Worm (Caenorhabditis elegans) whole organism, L2 larva: Measurements from ENCODE around the gene F21C10.10.

Experiments
- F13H6.1 ChIP-seq: sonication (generic microtip); optimal IDR thresholded peaks from 2 replicates; lab custom pipeline; 2016; ENCODE audit warnings: missing genetic modification characterization, missing compliant biosample characterization
- R02D3.7 ChIP-seq: fragments of 150-350 bp; optimal IDR thresholded peaks from 2 replicates; lab custom pipeline; 2014; ENCODE audit warnings: missing biosample characterization, missing genetic modification characterization
- ZK546.5 ChIP-seq: sonication (generic microtip); optimal IDR thresholded peaks from 2 replicates; lab custom pipeline; 2017; ENCODE audit warnings: missing biosample characterization, missing genetic modification characterization
- alr-1 ChIP-seq: fragments of 150-350 bp; optimal IDR thresholded peaks from 2 replicates; lab custom pipeline; 2014; ENCODE audit warnings: missing biosample characterization, missing genetic modification characterization
- aly-2 ChIP-seq: fragments of 150-350 bp; optimal IDR thresholded peaks from 2 replicates; lab custom pipeline; 2014; ENCODE audit warnings: missing biosample characterization, missing genetic modification characterization
- blmp-1 ChIP-seq: sonication (generic microtip); optimal IDR thresholded peaks from 2 replicates; lab custom pipeline; 2017; ENCODE audit warnings: missing genetic modification characterization, mild to moderate bottlenecking, missing compliant biosample characterization, antibody characterized with exemption, moderate library complexity; ENCODE audit not compliant: insufficient read depth
- ceh-82 ChIP-seq: fragments of 150-350 bp; optimal IDR thresholded peaks from 2 replicates; lab custom pipeline; 2014; ENCODE audit warnings: missing biosample characterization, missing genetic modification characterization
- crh-2 ChIP-seq: sonication (generic microtip); optimal IDR thresholded peaks from 2 replicates; lab custom pipeline; 2017; ENCODE audit warnings: missing biosample characterization, missing genetic modification characterization
- dmd-4 ChIP-seq: sonication (generic microtip); optimal IDR thresholded peaks from 2 replicates; lab custom pipeline; 2017; ENCODE audit warnings: missing biosample characterization, missing genetic modification characterization
- egl-27 ChIP-seq: sonication (generic microtip); optimal IDR thresholded peaks from 3 replicates; lab custom pipeline; 2017; ENCODE audit warnings: missing biosample characterization, missing genetic modification reagents, missing genetic modification characterization
- elt-1 ChIP-seq: fragments of 150-350 bp; optimal IDR thresholded peaks from 2 replicates; lab custom pipeline; 2014; ENCODE audit warnings: missing biosample characterization, missing genetic modification characterization
- fos-1 ChIP-seq: fragments of 150-350 bp; optimal IDR thresholded peaks from 2 replicates; lab custom pipeline; 2014; ENCODE audit warnings: missing biosample characterization, missing genetic modification characterization
- gmeb-1 ChIP-seq: fragments of 150-350 bp; optimal IDR thresholded peaks from 2 replicates; lab custom pipeline; 2014; ENCODE audit warnings: missing biosample characterization, missing genetic modification characterization
- lin-11 ChIP-seq: fragments of 150-350 bp; sonication (generic microtip); optimal IDR thresholded peaks from 2 replicates; lab custom pipeline; 2014; ENCODE audit warnings: missing biosample characterization, missing genetic modification characterization, inconsistent platforms, mixed read lengths
- lin-13 ChIP-seq: fragments of 150-350 bp; optimal IDR thresholded peaks from 2 replicates; lab custom pipeline; 2014; ENCODE audit warnings: missing biosample characterization, missing genetic modification reagents, missing genetic modification characterization
- lsy-2 ChIP-seq, 2 experiments: fragments of 150-350 bp in 1 of 2; sonication (generic microtip) in 1 of 2; optimal IDR thresholded peaks; 2 replicates each; lab custom pipeline; 2014 to 2017; ENCODE audit warnings: missing biosample characterization in 2 of 2, missing genetic modification characterization in 2 of 2
- mbf-1 ChIP-seq: sonication (generic microtip); optimal IDR thresholded peaks from 2 replicates; lab custom pipeline; 2017; ENCODE audit warnings: missing biosample characterization, missing genetic modification characterization
- mdl-1 ChIP-seq, 2 experiments: fragments of 150-350 bp in 1 of 2; sonication (generic microtip) in 1 of 2; optimal IDR thresholded peaks; 2 replicates each; lab custom pipeline; 2017; ENCODE audit warnings: missing biosample characterization in 2 of 2, missing genetic modification characterization in 2 of 2
- nhr-10 ChIP-seq: sonication (generic microtip); optimal IDR thresholded peaks from 2 replicates; lab custom pipeline; 2017; ENCODE audit warnings: missing biosample characterization, missing genetic modification characterization
- nhr-11 ChIP-seq: fragments of 150-350 bp; optimal IDR thresholded peaks from 2 replicates; lab custom pipeline; 2014; ENCODE audit warnings: missing biosample characterization, missing genetic modification characterization
- nhr-12 ChIP-seq: fragments of 150-350 bp; optimal IDR thresholded peaks from 2 replicates; lab custom pipeline; 2014; ENCODE audit warnings: missing biosample characterization, missing genetic modification characterization
- nhr-129 ChIP-seq: fragments of 150-350 bp; optimal IDR thresholded peaks from 2 replicates; lab custom pipeline; 2014; ENCODE audit warnings: missing biosample characterization, missing genetic modification characterization
- nhr-21 ChIP-seq: fragments of 150-350 bp; optimal IDR thresholded peaks from 2 replicates; lab custom pipeline; 2014; ENCODE audit warnings: missing biosample characterization, missing genetic modification characterization
- nhr-23 ChIP-seq: fragments of 150-350 bp; optimal IDR thresholded peaks from 2 replicates; lab custom pipeline; 2014; ENCODE audit warnings: missing biosample characterization, missing genetic modification reagents, missing genetic modification characterization
- nhr-6 ChIP-seq: fragments of 150-350 bp; optimal IDR thresholded peaks from 2 replicates; lab custom pipeline; 2014; ENCODE audit warnings: missing biosample characterization, missing genetic modification characterization
- nhr-77 ChIP-seq: fragments of 150-350 bp; optimal IDR thresholded peaks from 2 replicates; lab custom pipeline; 2014; ENCODE audit warnings: missing biosample characterization, missing genetic modification characterization
- peb-1 ChIP-seq: fragments of 150-350 bp; optimal IDR thresholded peaks from 2 replicates; lab custom pipeline; 2014; ENCODE audit warnings: missing biosample characterization, missing genetic modification characterization
- sem-4 ChIP-seq: fragments of 150-350 bp; optimal IDR thresholded peaks from 2 replicates; lab custom pipeline; 2014; ENCODE audit warnings: missing biosample characterization, missing genetic modification reagents, missing genetic modification characterization
- skn-1 ChIP-seq: sonication (generic microtip); optimal IDR thresholded peaks from 2 replicates; lab custom pipeline; 2017; ENCODE audit warnings: missing biosample characterization, missing genetic modification characterization
- sma-3 ChIP-seq: sonication (generic microtip); optimal IDR thresholded peaks from 2 replicates; lab custom pipeline; 2016; ENCODE audit warnings: missing genetic modification reagents, missing genetic modification characterization, missing compliant biosample characterization
- sma-9 ChIP-seq, 2 experiments: fragments of 150-350 bp in 1 of 2; sonication (generic microtip) in 1 of 2; optimal IDR thresholded peaks; 2 replicates each; lab custom pipeline; 2014 to 2016; ENCODE audit warnings: missing genetic modification characterization in 2 of 2, mild to moderate bottlenecking in 1 of 2, missing biosample characterization in 1 of 2, missing compliant biosample characterization in 1 of 2, missing genetic modification reagents in 1 of 2, moderate library complexity in 1 of 2
- snpc-4 ChIP-seq: fragments of 150-350 bp; optimal IDR thresholded peaks from 2 replicates; lab custom pipeline; 2014; ENCODE audit warnings: missing biosample characterization, missing genetic modification characterization
- unc-55 ChIP-seq: fragments of 150-350 bp; sonication (generic microtip); optimal IDR thresholded peaks from 3 replicates; lab custom pipeline; 2014; ENCODE audit warnings: missing biosample characterization, missing genetic modification reagents, missing genetic modification characterization
- zag-1 ChIP-seq: fragments of 150-350 bp; optimal IDR thresholded peaks from 2 replicates; lab custom pipeline; 2014; ENCODE audit warnings: missing biosample characterization, missing genetic modification characterization
- ztf-1 ChIP-seq: fragments of 200-800 bp; sonication (Bioruptor generic); conservative IDR thresholded peaks from 2 replicates; pipeline ENCODE4 v1.3.6; 2022; ENCODE audit warnings: missing genetic modification characterization, missing compliant biosample characterization
- ztf-11 ChIP-seq: sonication (generic microtip); optimal IDR thresholded peaks from 2 replicates; lab custom pipeline; 2017; ENCODE audit warnings: missing biosample characterization, missing genetic modification characterization
- ztf-4 ChIP-seq: fragments of 150-350 bp; optimal IDR thresholded peaks from 2 replicates; lab custom pipeline; 2014; ENCODE audit warnings: missing biosample characterization, missing genetic modification characterization

Gene F21C10.10

DNA sequence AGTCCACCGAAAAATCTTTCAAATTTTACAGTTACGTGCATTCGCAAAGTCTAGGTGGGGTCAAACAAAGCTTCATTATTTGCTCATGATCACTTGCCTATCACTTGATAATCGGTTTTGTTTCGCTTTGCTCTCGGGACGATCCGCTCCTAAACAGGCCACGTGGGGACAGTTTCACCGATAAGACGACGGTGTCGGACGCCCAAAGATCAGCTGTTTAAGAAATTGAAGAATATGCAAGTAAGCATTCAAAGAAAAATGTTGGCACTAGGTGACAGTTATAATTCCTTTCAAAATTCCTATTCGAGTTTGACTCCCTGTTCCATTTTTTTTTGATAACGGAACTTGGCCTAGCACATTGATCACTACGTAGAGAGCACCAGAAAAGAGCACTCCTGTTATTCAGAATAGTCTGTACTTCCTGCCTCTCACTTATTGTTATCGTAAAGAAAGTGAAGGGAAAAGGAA lies 16.1 kb upstream of the F21C10.10 start:
- TF ChIP-seq nhr-77 (tag; lab: Kevin White, UChicago) (no peak), aly-2 (tag; lab: Kevin White, UChicago) (no peak), blmp-1 (tag; lab: Kevin White, UChicago) (no peak), ceh-82 (tag; lab: Kevin White, UChicago) (no peak), fos-1 (peak; percentile 72), unc-55 (GFP tag; lab: Kevin White, UChicago) (no peak), egl-27 (tag; lab: Kevin White, UChicago) (no peak), lsy-2 (tag; optimal IDR thresholded peaks at IDR 0.05; lab: Kevin White, UChicago) (no peak), mdl-1 (tag; optimal IDR thresholded peaks at IDR 0.05; lab: Kevin White, UChicago) (peak in 1 of 2 experiments; percentile 51), lin-11 (tag; lab: Kevin White, UChicago) (no peak), skn-1 (no peak), mbf-1 (tag; lab: Kevin White, UChicago) (no peak), nhr-21 (no peak), sem-4 (tag; lab: Kevin White, UChicago) (no peak), ztf-11 (no peak), nhr-129 (tag; lab: Kevin White, UChicago) (peak; percentile 53), F13H6.1 (tag; lab: Kevin White, UChicago) (peak; percentile 79), nhr-12 (tag; lab: Kevin White, UChicago) (no peak), gmeb-1 (tag; lab: Kevin White, UChicago) (peak; percentile 39), ztf-1 (GFP tag; lab: Robert Waterston, UW) (no peak), ZK546.5 (no peak), crh-2 (tag; lab: Kevin White, UChicago) (peak; percentile 51), nhr-10 (tag; lab: Kevin White, UChicago) (no peak), sma-9 (GFP tag; optimal IDR thresholded peaks at IDR 0.05; lab: Kevin White, UChicago) (peak; percentile 88), sma-9 (tag; optimal IDR thresholded peaks at IDR 0.05; lab: Kevin White, UChicago) (no peak), nhr-11 (tag; lab: Kevin White, UChicago) (no peak), snpc-4 (tag; lab: Kevin White, UChicago) (no peak)

DNA sequence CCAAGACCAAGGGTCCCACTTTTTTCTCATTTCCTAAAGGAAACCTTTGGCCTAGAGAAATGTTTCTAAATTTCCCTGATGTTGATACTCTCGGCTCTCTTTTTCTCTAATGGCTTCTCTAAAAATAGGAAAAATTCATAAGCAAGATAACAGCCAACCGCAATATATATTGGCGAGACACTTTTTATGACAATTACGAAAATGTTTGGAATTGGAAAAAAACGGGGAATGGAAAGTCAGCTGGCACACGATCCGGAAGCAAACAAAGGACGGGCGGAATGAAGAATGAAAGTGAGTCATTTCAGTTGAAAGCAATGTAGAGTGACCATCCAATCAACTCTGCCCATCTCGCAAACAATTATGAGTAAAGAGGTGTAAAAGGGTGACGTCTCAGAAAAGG lies 14.7 kb upstream of the F21C10.10 start:
- peak; percentile 22 for TF ChIP-seq F13H6.1 (tag; lab: Kevin White, UChicago)
- TF ChIP-seq crh-2 (tag; lab: Kevin White, UChicago), result peak; percentile 21
- TF ChIP-seq fos-1, result peak; percentile 61
- no peak for TF ChIP-seq sem-4 (tag; lab: Kevin White, UChicago)

- no peak for TF ChIP-seq ztf-11
- no peak for TF ChIP-seq crh-2 (tag; lab: Kevin White, UChicago)
- no peak for TF ChIP-seq ztf-1 (GFP tag; lab: Robert Waterston, UW)
- no peak for TF ChIP-seq gmeb-1 (tag; lab: Kevin White, UChicago)
- no peak for TF ChIP-seq R02D3.7 (tag; lab: Kevin White, UChicago)
- no peak for TF ChIP-seq lin-11 (tag; lab: Kevin White, UChicago)
- no peak for TF ChIP-seq sma-9 (GFP tag; optimal IDR thresholded peaks at IDR 0.05; lab: Kevin White, UChicago)
- no peak for TF ChIP-seq sma-9 (tag; optimal IDR thresholded peaks at IDR 0.05; lab: Kevin White, UChicago)
- TF ChIP-seq unc-55 (GFP tag; lab: Kevin White, UChicago), result no peak
- no peak for TF ChIP-seq mdl-1 (tag; optimal IDR thresholded peaks at IDR 0.05; lab: Kevin White, UChicago)
- no peak for TF ChIP-seq ztf-4 (tag; lab: Kevin White, UChicago)
- no peak for TF ChIP-seq peb-1 (tag; lab: Kevin White, UChicago)
- TF ChIP-seq egl-27 (tag; lab: Kevin White, UChicago), result no peak
- no peak for TF ChIP-seq skn-1
- TF ChIP-seq dmd-4, result no peak
- TF ChIP-seq aly-2 (tag; lab: Kevin White, UChicago), result no peak
- TF ChIP-seq lin-13 (GFP tag; lab: Kevin White, UChicago), result no peak
These were observed 13.7 kb upstream of the F21C10.10 start for ce11 chrV:9082350-9082749.

ce11 chrV:9084252-9084651 lies 11.8 kb upstream of the F21C10.10 start:
- no peak for TF ChIP-seq nhr-6 (tag; lab: Kevin White, UChicago)
- no peak for TF ChIP-seq dmd-4
- TF ChIP-seq F13H6.1 (tag; lab: Kevin White, UChicago), result no peak
- TF ChIP-seq skn-1, result no peak
- TF ChIP-seq ZK546.5, result no peak
- TF ChIP-seq sma-3, result peak; percentile 17
- no peak for TF ChIP-seq gmeb-1 (tag; lab: Kevin White, UChicago)
- no peak for TF ChIP-seq alr-1 (tag; lab: Kevin White, UChicago)
- no peak for TF ChIP-seq elt-1 (tag; lab: Kevin White, UChicago)
- no peak for TF ChIP-seq mdl-1 (tag; optimal IDR thresholded peaks at IDR 0.05; lab: Kevin White, UChicago)
- TF ChIP-seq blmp-1 (tag; lab: Kevin White, UChicago), result no peak
- no peak for TF ChIP-seq zag-1 (tag; lab: Kevin White, UChicago)
- peak; percentile 68 for TF ChIP-seq sma-9 (GFP tag; optimal IDR thresholded peaks at IDR 0.05; lab: Kevin White, UChicago)
- TF ChIP-seq sma-9 (tag; optimal IDR thresholded peaks at IDR 0.05; lab: Kevin White, UChicago), result no peak
- TF ChIP-seq snpc-4 (tag; lab: Kevin White, UChicago), result no peak
- TF ChIP-seq nhr-23 (tag; lab: Kevin White, UChicago), result no peak
- TF ChIP-seq nhr-21, result no peak
- TF ChIP-seq, all 48 proteins: peak for 2
